Worm (Caenorhabditis elegans) whole organism, L4/young adult: ENCODE measurements around the gene F11A5.5.

Experiments
- W03F9.2 ChIP-seq: fragments of 150-350 bp; optimal IDR thresholded peaks from 2 replicates; lab custom pipeline; 2014; ENCODE audit warnings: missing biosample characterization, missing genetic modification characterization
- dao-5 ChIP-seq: sonication (generic microtip); optimal IDR thresholded peaks from 2 replicates; lab custom pipeline; 2016; ENCODE audit warnings: missing genotype, missing genetic modification characterization, moderate library complexity, missing compliant biosample characterization
- him-1 ChIP-seq: sonication (generic microtip); optimal IDR thresholded peaks from 2 replicates; lab custom pipeline; 2016; ENCODE audit warnings: missing genotype, missing genetic modification reagents, missing genetic modification characterization, missing compliant biosample characterization

ce11 chrV:16162124-16162735 is 35.9 kb upstream of the F11A5.5 start, which contains the start of the genes str-109 and F10A3.11:
- TF ChIP-seq him-1 (tag; lab: Kevin White, UChicago) = no peak
- TF ChIP-seq dao-5 (tag; lab: Kevin White, UChicago) = no peak
- TF ChIP-seq W03F9.2 (tag; lab: Kevin White, UChicago) = no peak
